Worm (Caenorhabditis elegans) whole organism, L4/young adult: ENCODE data around the gene W03G11.3.

ENCODE experiments used
- dao-5 ChIP-seq: sonication (generic microtip); optimal IDR thresholded peaks from 2 replicates; lab custom pipeline; 2016; ENCODE audit warnings: missing genotype, missing genetic modification characterization, moderate library complexity, missing compliant biosample characterization
- him-1 ChIP-seq: sonication (generic microtip); optimal IDR thresholded peaks from 2 replicates; lab custom pipeline; 2016; ENCODE audit warnings: missing genotype, missing genetic modification reagents, missing genetic modification characterization, missing compliant biosample characterization

DNA sequence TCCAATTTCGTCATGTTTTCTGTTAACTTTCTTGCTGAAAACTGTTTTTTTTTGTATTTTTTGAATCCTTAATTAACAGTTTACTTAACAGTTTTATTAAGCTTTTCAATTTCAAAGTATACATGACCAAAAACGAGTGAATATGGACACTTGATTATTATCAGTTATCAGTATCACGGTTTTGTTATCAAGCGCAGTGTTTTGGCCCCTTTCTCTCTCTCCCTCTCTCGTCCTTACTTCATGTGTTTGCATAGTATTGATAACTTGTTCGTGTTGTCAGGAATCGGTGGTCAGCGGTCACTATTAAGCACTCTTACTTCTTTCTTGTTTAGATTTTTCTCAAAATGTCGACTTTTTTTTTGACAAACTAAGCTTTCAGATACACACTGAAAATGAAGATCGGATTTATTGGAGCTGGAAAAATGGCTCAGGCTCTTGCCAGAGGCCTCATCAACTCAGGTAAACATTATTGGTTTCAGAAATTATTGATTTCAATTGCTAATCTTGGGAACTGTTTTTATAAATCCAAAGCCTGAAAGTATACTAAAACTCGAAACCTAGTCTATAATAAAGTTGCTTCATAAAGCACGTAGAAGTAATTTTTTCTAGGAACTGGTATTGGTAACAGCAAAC lies 43.0 kb upstream of the W03G11.3 start, which contains the start of gene pycr-1:
- TF ChIP-seq dao-5 (tag; lab: Kevin White, UChicago) (no peak), him-1 (tag; lab: Kevin White, UChicago) (no peak)
